Fruit fly (Drosophila melanogaster): Measurements from ENCODE around the gene CG15385.

Gene CG15385

DNA sequence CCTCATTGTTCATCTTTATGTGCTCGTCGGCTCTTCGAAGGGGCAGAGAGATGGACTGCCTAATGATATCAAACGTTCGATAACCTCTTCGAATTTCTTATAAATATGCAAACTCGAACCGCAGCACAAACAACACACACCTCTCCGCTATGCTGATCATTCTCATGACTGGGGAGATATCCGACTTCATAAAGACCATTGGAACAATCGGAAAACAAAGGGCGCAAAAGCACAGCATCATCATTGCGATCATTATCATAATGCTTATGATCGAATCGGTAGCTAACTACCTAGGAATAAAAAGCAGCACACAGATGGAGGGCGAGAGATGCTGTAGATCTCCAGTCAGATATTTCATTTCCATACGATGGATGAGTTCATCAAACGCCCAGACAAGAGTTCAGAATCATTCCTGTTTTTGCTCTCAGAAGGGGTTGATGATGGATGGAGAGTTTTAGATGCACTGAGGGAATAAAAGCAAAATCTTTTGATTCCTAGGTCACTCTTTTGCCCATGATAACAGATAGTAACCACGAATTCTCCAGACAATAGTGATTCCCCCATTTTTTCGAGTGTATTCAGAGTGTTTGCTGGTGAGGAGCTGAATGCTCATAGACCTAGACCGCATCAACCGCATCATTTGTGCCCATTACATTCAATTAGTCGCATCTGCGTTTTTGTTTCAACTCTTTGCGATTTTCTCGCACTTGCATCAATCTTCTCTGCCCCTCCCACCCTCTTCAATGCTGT, 45.2 kb downstream of the CG15385 start:
- no peak for TF ChIP-seq noc (tag; optimal IDR thresholded peaks at IDR 0.05)

DNA sequence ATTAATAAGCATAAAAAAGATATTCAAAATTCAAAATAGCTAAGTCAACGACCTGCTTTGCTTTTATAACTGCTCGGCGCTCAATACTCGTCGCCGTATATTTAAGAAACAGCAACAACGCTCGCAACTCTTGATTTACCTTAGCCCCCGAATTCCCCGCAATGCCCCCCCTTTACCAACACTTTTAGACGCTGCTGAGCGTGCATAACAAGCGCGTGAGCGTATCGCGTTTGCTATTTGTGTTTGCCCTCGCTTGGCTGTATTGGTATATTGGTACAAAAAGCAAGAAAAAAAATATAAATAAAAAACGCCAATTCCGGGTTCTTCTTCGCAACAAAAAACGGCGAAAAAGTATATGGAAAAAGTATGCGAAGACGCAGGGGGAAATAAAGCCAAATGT, 46.5 kb downstream of the CG15385 start:
- peak; percentile 67 for TF ChIP-seq noc (tag; optimal IDR thresholded peaks at IDR 0.05)

DNA sequence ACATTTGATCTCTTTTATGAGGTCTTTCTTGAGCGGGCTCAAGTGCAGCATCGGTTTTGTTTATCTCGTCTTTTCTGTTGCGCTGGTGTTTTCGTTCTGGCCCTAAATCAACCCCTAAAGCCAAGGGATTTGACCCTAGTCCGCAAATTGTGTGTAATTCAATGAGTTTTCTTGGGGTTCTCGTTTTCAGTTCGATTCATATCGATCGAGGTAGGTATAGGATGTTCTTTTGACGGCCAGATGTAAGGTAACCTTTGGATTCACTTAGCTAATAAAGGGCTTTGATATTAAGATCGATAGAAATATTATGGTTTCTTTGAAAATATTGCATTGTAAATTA, 47.2 kb downstream of the CG15385 start:
- no peak for TF ChIP-seq noc (tag; optimal IDR thresholded peaks at IDR 0.05)

DNA sequence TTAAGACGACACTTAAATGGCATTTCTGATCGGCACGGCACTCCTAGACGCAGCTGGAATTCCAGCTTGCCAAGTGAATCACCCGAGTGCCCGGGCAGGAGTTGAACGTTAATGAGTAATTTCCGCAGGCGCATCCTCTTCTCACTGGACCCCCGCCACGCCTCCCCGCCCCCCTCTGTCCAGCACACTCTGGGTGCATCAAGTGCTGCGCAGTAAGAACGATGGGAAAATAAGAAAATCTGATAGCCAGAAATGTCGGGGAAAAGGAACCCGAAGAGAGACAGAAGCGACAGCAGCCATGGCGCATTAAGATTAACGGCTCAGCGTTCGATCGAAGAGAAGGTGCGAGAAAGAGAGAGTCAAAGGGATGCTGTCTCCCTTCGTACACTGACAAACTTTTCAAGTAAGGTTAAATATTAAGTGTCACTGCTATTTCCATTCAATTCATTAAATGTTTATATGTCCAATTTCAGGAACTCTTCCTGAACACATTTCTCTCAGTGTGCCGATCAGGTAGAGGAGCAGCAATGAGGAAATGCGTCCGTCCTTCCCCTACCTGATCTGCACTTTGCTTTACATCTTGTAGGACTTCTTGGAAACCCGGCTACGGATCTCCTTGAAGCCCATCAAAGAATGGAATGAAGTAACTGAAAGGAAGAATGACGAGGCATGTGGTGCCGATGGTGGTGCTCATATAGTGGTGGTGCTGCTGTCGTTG, 47.7 kb downstream of the CG15385 start:
- no peak for TF ChIP-seq noc (tag; optimal IDR thresholded peaks at IDR 0.05)

DNA sequence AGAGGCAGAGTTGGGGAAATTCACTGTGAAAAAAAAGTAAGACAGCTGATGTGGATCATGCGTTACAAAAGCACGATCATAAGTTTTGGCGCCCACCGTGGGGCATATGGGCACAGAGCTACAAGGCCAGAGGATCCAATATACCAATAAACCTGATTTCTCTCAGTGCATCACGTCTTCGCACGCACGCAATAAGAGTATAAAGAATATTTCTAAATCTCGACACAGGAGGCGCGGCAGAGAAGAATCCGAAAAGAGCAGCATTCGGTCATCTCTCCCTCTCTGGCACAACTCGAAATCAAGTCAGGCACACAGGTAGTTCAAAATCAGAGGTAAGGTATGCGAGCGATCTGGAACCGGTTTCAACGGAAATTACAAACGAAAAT, 48.8 kb downstream of the CG15385 start:
- TF ChIP-seq noc (tag; optimal IDR thresholded peaks at IDR 0.05): peak; percentile 68

DNA sequence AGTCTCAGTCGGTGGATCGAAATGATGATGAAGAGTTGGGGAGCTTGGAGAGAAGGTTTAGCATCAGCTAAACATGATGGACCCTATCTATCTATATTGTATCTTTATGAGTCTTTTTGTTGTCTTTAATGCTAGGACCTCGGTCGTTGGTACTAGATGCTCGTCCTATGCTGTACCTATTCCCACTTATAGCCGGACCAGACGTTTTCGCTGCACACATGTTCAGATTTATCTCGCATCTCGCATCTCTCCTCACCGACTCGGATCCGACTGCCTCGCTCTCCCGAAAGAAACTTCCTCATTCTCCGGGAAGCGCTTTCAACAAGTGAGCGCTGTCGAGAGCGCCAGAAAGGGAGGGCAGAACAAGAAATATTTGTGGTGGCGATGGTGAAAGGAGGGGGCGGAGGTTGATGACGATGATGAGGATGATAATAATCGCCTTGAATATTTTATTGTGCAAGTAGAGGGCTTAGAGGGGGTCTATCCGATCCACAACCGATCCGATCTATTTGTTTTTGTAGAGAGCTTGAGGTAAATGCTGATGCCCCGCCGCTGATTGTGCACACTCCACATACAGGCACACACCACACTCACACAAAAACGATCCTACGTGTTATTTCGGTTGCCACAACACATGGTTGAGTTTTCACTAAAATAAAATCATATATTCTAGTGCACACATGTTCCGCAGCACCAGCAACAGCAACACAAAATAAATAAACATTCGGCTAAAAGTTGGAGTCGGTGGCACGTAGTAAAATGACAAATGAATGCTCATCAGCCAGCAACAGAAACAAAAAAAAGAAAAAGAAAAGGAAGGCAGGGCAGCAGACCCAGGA, 49.4 kb downstream of the CG15385 start:
- no peak for TF ChIP-seq noc (tag; optimal IDR thresholded peaks at IDR 0.05)

DNA sequence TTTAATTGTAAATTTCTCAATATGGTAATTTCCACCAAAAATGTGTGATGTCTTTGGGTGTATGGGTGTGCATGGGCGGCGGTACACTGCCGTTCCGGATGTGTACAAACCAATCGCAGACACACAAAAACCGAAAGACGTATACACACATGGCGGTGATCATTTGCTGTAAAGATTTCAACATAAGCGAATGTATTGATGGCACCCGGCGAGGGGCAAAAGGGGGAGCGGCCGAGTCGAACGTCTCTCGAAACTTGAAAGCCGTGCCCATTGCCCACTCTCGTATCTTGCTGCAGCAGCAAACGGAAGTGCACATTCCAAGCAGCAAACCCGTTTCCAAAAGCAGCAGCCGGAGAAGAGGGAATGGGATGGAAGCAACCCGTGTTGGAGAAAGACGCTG, 50.1 kb downstream of the CG15385 start:
- no peak for TF ChIP-seq noc (tag; optimal IDR thresholded peaks at IDR 0.05)

DNA sequence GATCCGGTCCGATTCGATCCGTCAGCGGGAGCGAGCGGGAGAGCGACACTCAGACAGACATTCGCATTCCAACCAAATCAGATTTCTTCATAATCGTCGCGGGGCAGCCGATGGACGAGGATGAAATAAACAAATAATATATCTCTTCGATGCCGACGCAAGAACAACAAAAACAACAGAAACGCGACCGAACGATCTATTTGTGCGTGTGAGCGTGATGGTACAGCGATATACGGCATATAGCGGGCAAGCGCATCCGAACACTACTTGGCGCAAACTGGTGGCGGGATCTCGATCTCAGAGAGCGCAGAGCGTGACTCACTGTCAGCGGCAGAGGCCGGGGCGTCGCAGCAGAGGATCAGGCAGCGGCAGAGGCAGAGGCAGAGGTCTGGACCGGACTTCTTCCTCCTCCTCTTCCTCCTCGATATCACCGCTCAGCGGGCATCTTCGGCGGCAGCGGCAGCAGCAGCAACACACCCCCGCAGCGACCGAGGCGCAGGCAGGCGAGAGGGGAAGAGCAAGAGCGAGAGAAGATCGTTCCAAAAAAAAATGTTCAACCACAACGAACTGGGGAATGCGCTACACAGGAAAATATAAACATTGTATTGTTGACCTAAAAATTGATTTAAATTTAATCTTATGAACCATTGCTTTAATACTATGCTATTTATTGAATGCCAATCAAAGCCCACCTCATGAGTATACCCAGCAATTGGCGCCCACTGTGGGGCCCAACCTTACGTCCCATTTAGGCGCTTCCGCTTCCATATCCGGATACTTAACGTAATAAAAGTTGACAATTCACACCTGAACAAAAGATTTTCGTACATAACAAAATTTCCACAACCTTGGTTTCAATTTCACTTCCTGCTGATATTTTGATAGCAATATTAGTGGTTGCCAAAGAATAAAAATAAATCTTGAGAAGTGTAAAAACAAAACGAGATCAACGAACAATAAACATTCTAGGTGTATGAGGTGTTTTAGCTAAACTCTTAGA, 50.8 kb downstream of the CG15385 start:
- peak; percentile 24 for TF ChIP-seq noc (tag; optimal IDR thresholded peaks at IDR 0.05)
